Worm (Caenorhabditis elegans): ENCODE results near the gene srb-17.

DNA sequence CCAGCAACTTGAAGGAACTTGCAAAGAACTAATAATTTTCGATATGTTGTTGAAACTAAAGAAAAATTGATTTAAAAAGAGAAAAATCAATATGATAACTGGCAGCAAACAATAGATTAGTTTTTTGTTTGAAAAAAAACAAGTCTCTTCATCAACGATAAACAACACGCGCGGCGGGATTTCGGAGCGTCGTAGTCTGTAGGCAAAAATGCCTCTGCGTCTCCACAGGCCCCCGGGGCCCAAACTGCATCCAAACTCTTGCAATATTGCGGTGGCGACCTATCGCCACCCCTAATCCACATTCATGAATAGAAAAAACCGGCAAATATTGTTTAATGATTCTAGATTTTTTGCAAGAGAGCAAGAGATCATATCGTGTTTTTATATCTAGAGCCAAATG is 31.9 kb downstream of the srb-17 start:
- TF ChIP-seq egl-27 (tag; optimal IDR thresholded peaks at IDR 0.05) (no peak), lin-39 (tag; optimal IDR thresholded peaks at IDR 0.05) (no peak), egl-43 (GFP tag; IDR thresholded peaks at IDR 0.05) (no peak), nhr-77 (tag; optimal IDR thresholded peaks at IDR 0.05) (no peak), ama-1 (optimal IDR thresholded peaks at IDR 0.05) (no peak), ZK546.5 (tag; optimal IDR thresholded peaks at IDR 0.05) (no peak)
